Worm (Caenorhabditis elegans): ENCODE results near the gene C14C10.1.

C14C10.1 gene

ce11 chrV:12551638-12552478, 36.3 kb upstream of the C14C10.1 start (continued):
- TF ChIP-seq pha-4 (GFP tag; IDR thresholded peaks at IDR 0.05) (no peak), pha-4 (tag; optimal IDR thresholded peaks at IDR 0.05) (no peak), zip-2 (tag; optimal IDR thresholded peaks at IDR 0.05) (no peak), nhr-25 (tag; optimal IDR thresholded peaks at IDR 0.05; ENCODE audit: borderline replicate concordance, insufficient read depth) (peak; percentile 39), tag-97 (GFP tag; IDR thresholded peaks at IDR 0.05) (no peak), lin-39 (tag; optimal IDR thresholded peaks at IDR 0.05) (no peak), mxl-3 (GFP tag; optimal IDR thresholded peaks at IDR 0.05) (no peak), pqm-1 (tag; optimal IDR thresholded peaks at IDR 0.05) (no peak), nhr-102 (tag; optimal IDR thresholded peaks at IDR 0.05) (no peak), ztf-11 (tag; optimal IDR thresholded peaks at IDR 0.05) (no peak), gei-8 (GFP tag; optimal IDR thresholded peaks at IDR 0.05) (no peak), mdt-29 (GFP tag; IDR thresholded peaks at IDR 0.05) (no peak), saeg-2 (GFP tag; IDR thresholded peaks at IDR 0.05) (no peak), dpl-1 (GFP tag; optimal IDR thresholded peaks at IDR 0.05) (no peak), mxl-2 (GFP tag; conservative IDR thresholded peaks at IDR 0.05) (no peak), lim-7 (GFP tag; IDR thresholded peaks at IDR 0.05) (no peak), arid-1 (GFP tag; conservative IDR thresholded peaks at IDR 0.05) (no peak), madf-5 (GFP tag; IDR thresholded peaks at IDR 0.05) (no peak), tra-1 (GFP tag; IDR thresholded peaks at IDR 0.05) (0 out of 2 replicates have a peak, but pooled peaks have one; percentile 39), nhr-48 (tag; optimal IDR thresholded peaks at IDR 0.05) (peak; percentile 12), unc-62 (GFP tag; optimal IDR thresholded peaks at IDR 0.05 in 1 of 2) (peak in 1 of 2 experiments; percentile 97), unc-62 (tag; optimal IDR thresholded peaks at IDR 0.05) (no peak), nhr-41 (GFP tag; IDR thresholded peaks at IDR 0.05) (no peak), unc-130 (GFP tag; optimal IDR thresholded peaks at IDR 0.05) (no peak), hmg-1.1 (GFP tag; IDR thresholded peaks at IDR 0.05) (no peak), rbr-2 (tag; optimal IDR thresholded peaks at IDR 0.05) (no peak), madf-9 (GFP tag; conservative IDR thresholded peaks at IDR 0.05) (no peak), F49E8.2 (tag; optimal IDR thresholded peaks at IDR 0.05; ENCODE audit: borderline replicate concordance) (no peak), hlh-11 (tag; optimal IDR thresholded peaks at IDR 0.05) (no peak), daf-16 (GFP tag; optimal IDR thresholded peaks at IDR 0.05) (no peak), daf-16 (tag; optimal IDR thresholded peaks at IDR 0.05) (no peak), ces-1 (GFP tag; optimal IDR thresholded peaks at IDR 0.05) (no peak)

ce11 chrV:12552671-12553212, 35.4 kb upstream of the C14C10.1 start, which contains the start of gene F45D3.4:
Gene F45D3.4, minus strand, starts transcription at chrV:12553191.
- TF ChIP-seq ama-1 (optimal IDR thresholded peaks at IDR 0.05) = peak; percentile 87
- TF ChIP-seq T26A8.4 (GFP tag; IDR thresholded peaks at IDR 0.05) = peak; percentile 10; the same call in 1 of the 2 replicates
- TF ChIP-seq cey-2 (tag; optimal IDR thresholded peaks at IDR 0.05; ENCODE audit: borderline replicate concordance, insufficient read depth) = no peak
- TF ChIP-seq egl-43 (GFP tag; IDR thresholded peaks at IDR 0.05) = peak; percentile 55; the same call in 1 of the 2 replicates
- peak; percentile 6 for TF ChIP-seq mep-1 (tag; optimal IDR thresholded peaks at IDR 0.05)
- peak; percentile 98 for TF ChIP-seq aha-1 (tag)
- TF ChIP-seq Y48G9A.11 (GFP tag; IDR thresholded peaks at IDR 0.05) = 0 out of 2 replicates have a peak, but pooled peaks have one; percentile 12
- TF ChIP-seq ceh-32 (tag; optimal IDR thresholded peaks at IDR 0.05; ENCODE audit: poor library complexity) = no peak

Measured in whole organism, L4 larva.